Worm (Caenorhabditis elegans): ENCODE measurements around the gene cyn-10.

ce11 chrII:6901795-6902194 lies 11.4 kb downstream of the cyn-10 start, which contains the start of gene psmd-9:
- TF ChIP-seq fkh-10 (GFP tag; optimal IDR thresholded peaks at IDR 0.05) (no peak), egl-27 (tag; optimal IDR thresholded peaks at IDR 0.05) (no peak), nhr-10 (tag; optimal IDR thresholded peaks at IDR 0.05) (no peak), ces-1 (GFP tag; optimal IDR thresholded peaks at IDR 0.05) (no peak), skn-1 (tag; optimal IDR thresholded peaks at IDR 0.05) (no peak), nhr-77 (tag; optimal IDR thresholded peaks at IDR 0.05) (no peak), hlh-11 (tag; optimal IDR thresholded peaks at IDR 0.05) (no peak)
